Worm (Caenorhabditis elegans): ENCODE measurements around the gene sumv-2.

Gene sumv-2

DNA sequence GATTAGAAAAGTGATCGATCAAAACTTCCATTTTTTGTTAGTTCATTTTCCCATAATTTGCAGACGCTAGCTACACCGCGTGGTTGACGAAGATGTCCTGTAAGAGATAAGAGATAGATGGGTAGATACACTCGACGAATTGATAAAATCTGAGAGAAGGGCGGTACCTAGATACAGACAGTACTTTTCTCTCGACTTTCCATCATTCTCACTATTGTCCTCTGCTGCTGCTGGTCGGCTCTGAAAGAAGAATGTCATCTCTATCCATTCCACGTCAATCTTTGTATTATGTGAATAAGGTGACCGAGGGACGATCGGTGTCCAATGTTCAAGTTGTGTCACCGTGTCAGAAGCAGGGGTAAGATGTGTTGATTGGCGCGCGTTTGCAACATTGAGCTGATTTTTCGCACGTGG lies 11.2 kb downstream of the sumv-2 start, which contains the start of gene pmt-2 (continued):
- TF ChIP-seq lag-1 (GFP tag; IDR thresholded peaks at IDR 0.05) (no peak), cebp-1 (GFP tag; IDR thresholded peaks at IDR 0.05) (no peak), cebp-1 (tag; optimal IDR thresholded peaks at IDR 0.05) (peak; percentile 4), nfya-2 (GFP tag; IDR thresholded peaks at IDR 0.05) (no peak), nhr-27 (tag; optimal IDR thresholded peaks at IDR 0.05) (peak; percentile 5), nhr-90 (tag; optimal IDR thresholded peaks at IDR 0.05) (no peak), ama-1 (optimal IDR thresholded peaks at IDR 0.05) (no peak), ama-1 (GFP tag; optimal IDR thresholded peaks at IDR 0.05) (no peak), tbp1 (GFP tag; optimal IDR thresholded peaks at IDR 0.05) (no peak), snpc-4 (GFP tag; optimal IDR thresholded peaks at IDR 0.05) (no peak), snpc-4 (tag; optimal IDR thresholded peaks at IDR 0.05) (no peak), F52B5.7 (tag; optimal IDR thresholded peaks at IDR 0.05) (no peak), lir-1 (GFP tag; conservative IDR thresholded peaks at IDR 0.05) (no peak), aptf-2 (GFP tag; conservative IDR thresholded peaks at IDR 0.05) (no peak), T07F8.4 (tag; optimal IDR thresholded peaks at IDR 0.05) (no peak), K11D2.4 (GFP tag; IDR thresholded peaks at IDR 0.05) (no peak), cebp-2 (GFP tag; IDR thresholded peaks at IDR 0.05) (no peak), tbx-9 (tag; optimal IDR thresholded peaks at IDR 0.05; ENCODE audit: borderline replicate concordance) (no peak), ztf-28 (GFP tag; IDR thresholded peaks at IDR 0.05) (no peak), Y53G8AR.9 (GFP tag; conservative IDR thresholded peaks at IDR 0.05) (no peak), B0336.3 (GFP tag; IDR thresholded peaks at IDR 0.05) (0 out of 2 replicates have a peak, but pooled peaks have one; percentile 54), Y56A3A.18 (GFP tag; IDR thresholded peaks at IDR 0.05) (no peak), atf-7 (tag; optimal IDR thresholded peaks at IDR 0.05) (peak; percentile 48), ekl-4 (GFP tag; IDR thresholded peaks at IDR 0.05) (no peak), dpl-1 (GFP tag; optimal IDR thresholded peaks at IDR 0.05) (no peak), attf-3 (GFP tag; conservative IDR thresholded peaks at IDR 0.05) (no peak), madf-3 (GFP tag; IDR thresholded peaks at IDR 0.05) (0 out of 2 replicates have a peak, but pooled peaks have one; percentile 16), Y95B8A.8 (GFP tag; IDR thresholded peaks at IDR 0.05) (no peak), dpff-1 (tag; optimal IDR thresholded peaks at IDR 0.05) (no peak), zim-3 (tag; optimal IDR thresholded peaks at IDR 0.05) (no peak), Y79H2A.3 (GFP tag; conservative IDR thresholded peaks at IDR 0.05) (no peak), sdz-38 (tag; optimal IDR thresholded peaks at IDR 0.05) (no peak), C17E4.6 (GFP tag; IDR thresholded peaks at IDR 0.05) (no peak), ztf-25 (GFP tag; IDR thresholded peaks at IDR 0.05) (no peak), mcd-1 (GFP tag; IDR thresholded peaks at IDR 0.05) (no peak), ccch-3 (GFP tag; optimal IDR thresholded peaks at IDR 0.05) (no peak), unc-62 (GFP tag; optimal IDR thresholded peaks at IDR 0.05) (no peak), madf-8 (GFP tag; conservative IDR thresholded peaks at IDR 0.05) (no peak), fkh-3 (tag; optimal IDR thresholded peaks at IDR 0.05) (no peak), ceh-27 (GFP tag; optimal IDR thresholded peaks at IDR 0.05) (no peak), lin-26 (GFP tag; IDR thresholded peaks at IDR 0.05) (0 out of 2 replicates have a peak, but pooled peaks have one; percentile 11), F39B2.1 (GFP tag; IDR thresholded peaks at IDR 0.05) (no peak), T26A5.8 (tag; optimal IDR thresholded peaks at IDR 0.05) (no peak), ceh-91 (GFP tag; IDR thresholded peaks at IDR 0.05) (no peak), ceh-100 (GFP tag; IDR thresholded peaks at IDR 0.05) (no peak), nhr-80 (tag; optimal IDR thresholded peaks at IDR 0.05) (peak; percentile 71), athp-1 (tag; optimal IDR thresholded peaks at IDR 0.05) (no peak), F49E8.2 (tag; optimal IDR thresholded peaks at IDR 0.05; ENCODE audit: insufficient read depth) (no peak), F23B12.7 (tag; optimal IDR thresholded peaks at IDR 0.05; ENCODE audit: insufficient read depth) (no peak), hmg-1.2 (GFP tag; IDR thresholded peaks at IDR 0.05) (no peak), nhr-120 (GFP tag; IDR thresholded peaks at IDR 0.05) (no peak)

Data from whole organism, young adult.